Worm (Caenorhabditis elegans) whole organism, midembryonic: ENCODE measurements around the gene K08H10.6.

Source experiments
- T22C8.4 ChIP-seq: fragments of 200-800 bp; sonication (Bioruptor generic); IDR thresholded peaks from 2 replicates; pipeline ENCODE4 v1.3.6; 2022; ENCODE audit warnings: missing genetic modification characterization, missing compliant biosample characterization
- cog-1 ChIP-seq: sonication (generic microtip); optimal IDR thresholded peaks from 2 replicates; lab custom pipeline; 2016; ENCODE audit warnings: missing genetic modification characterization, missing compliant biosample characterization
- flt-1 ChIP-seq: fragments of 200-800 bp; sonication (Bioruptor generic); IDR thresholded peaks from 2 replicates; pipeline ENCODE4 v1.3.6; 2022; ENCODE audit warnings: missing genetic modification characterization, missing compliant biosample characterization
- klf-2 ChIP-seq: fragments of 200-800 bp; sonication (Bioruptor generic); conservative IDR thresholded peaks from 2 replicates; pipeline ENCODE4 v1.3.6; 2022; ENCODE audit warnings: missing genetic modification reagents, missing genetic modification characterization, missing compliant biosample characterization
- med-1 ChIP-seq: sonication (generic microtip); optimal IDR thresholded peaks from 2 replicates; lab custom pipeline; 2017; ENCODE audit warnings: missing genetic modification characterization, mild to moderate bottlenecking, missing compliant biosample characterization, antibody characterized with exemption, missing genetic modification reagents; ENCODE audit not compliant: insufficient read depth
- tab-1 ChIP-seq: fragments of 200-800 bp; sonication (Bioruptor generic); IDR thresholded peaks from 2 replicates; pipeline ENCODE4 v1.3.6; 2022; ENCODE audit warnings: missing genetic modification characterization, missing compliant biosample characterization
- ztf-29 ChIP-seq: fragments of 200-800 bp; sonication (Bioruptor generic); IDR thresholded peaks from 2 replicates; pipeline ENCODE4 v1.3.6; 2022; ENCODE audit warnings: missing genetic modification reagents, missing genetic modification characterization, missing compliant biosample characterization

- TF ChIP-seq tab-1 (GFP tag; lab: Robert Waterston, UW) (no peak), flt-1 (GFP tag; lab: Robert Waterston, UW) (no peak), med-1 (no peak), cog-1 (tag; lab: Kevin White, UChicago) (no peak), ztf-29 (GFP tag; lab: Robert Waterston, UW) (no peak), T22C8.4 (GFP tag; lab: Robert Waterston, UW) (no peak), klf-2 (GFP tag; lab: Robert Waterston, UW) (no peak)
Observed at ce11 chrV:10006374-10006773, 10.7 kb upstream of the K08H10.6 start.
